Fruit fly (Drosophila melanogaster): ENCODE data around the gene tio.

DNA sequence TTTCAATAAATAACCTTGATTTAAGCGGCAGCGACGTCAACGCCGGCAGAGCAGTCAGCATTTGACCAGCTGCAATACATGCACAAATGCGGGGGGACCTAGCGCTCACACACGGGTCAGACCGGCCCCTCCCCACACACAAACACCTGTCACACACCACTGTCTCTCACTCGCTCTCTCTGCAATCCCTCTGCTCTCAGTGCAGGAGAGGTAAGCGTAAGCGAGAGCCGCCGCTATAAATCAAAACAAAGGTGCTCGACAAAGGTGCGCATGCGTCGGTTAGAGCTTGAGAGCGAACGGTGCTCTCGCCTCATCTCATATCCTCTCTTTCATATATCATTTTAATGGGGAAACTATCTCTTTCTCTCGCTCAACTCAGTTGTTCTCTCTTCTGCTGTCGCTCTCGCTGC lies at the start of gene tio:
- TF ChIP-seq ttk (optimal IDR thresholded peaks at IDR 0.05): no peak
- no peak for TF ChIP-seq psq (optimal IDR thresholded peaks at IDR 0.05)
- TF ChIP-seq h (optimal IDR thresholded peaks at IDR 0.05): no peak
- peak; percentile 68 for TF ChIP-seq insv (optimal IDR thresholded peaks at IDR 0.05)
- no peak for TF ChIP-seq Myc (optimal IDR thresholded peaks at IDR 0.05)
- no peak for TF ChIP-seq Sin3A (optimal IDR thresholded peaks at IDR 0.05)

Measured in Kc167 (cell line).